Worm (Caenorhabditis elegans) whole organism, mixed stage, embryonic: ENCODE data around the gene W08G11.3.

Experiments
- bed-3 ChIP-seq: fragments of 200-800 bp; sonication (Bioruptor generic); optimal IDR thresholded peaks from 3 replicates; lab custom pipeline; 2018; ENCODE audit warnings: mild to moderate bottlenecking, missing genetic modification characterization, moderate library complexity, missing compliant biosample characterization
- elt-3 ChIP-seq: fragments of 150-350 bp; optimal IDR thresholded peaks from 2 replicates; lab custom pipeline; 2014; ENCODE audit warnings: missing biosample characterization, missing genetic modification characterization
- flh-1 ChIP-seq: fragments of 200-800 bp; sonication (Bioruptor generic); optimal IDR thresholded peaks from 2 replicates; lab custom pipeline; 2018; ENCODE audit warnings: mild to moderate bottlenecking, missing genetic modification characterization, moderate library complexity, missing compliant biosample characterization
- lin-13 ChIP-seq: fragments of 150-350 bp; optimal IDR thresholded peaks from 2 replicates; lab custom pipeline; 2014; ENCODE audit warnings: missing biosample characterization, missing genetic modification characterization
- mab-5 ChIP-seq: fragments of 150-350 bp; optimal IDR thresholded peaks from 2 replicates; lab custom pipeline; 2014; ENCODE audit warnings: missing biosample characterization, missing genetic modification characterization
- nhr-237 ChIP-seq: fragments of 150-350 bp; optimal IDR thresholded peaks from 2 replicates; lab custom pipeline; 2014; ENCODE audit warnings: missing biosample characterization, missing genetic modification characterization
- nhr-28 ChIP-seq: fragments of 150-350 bp; optimal IDR thresholded peaks from 2 replicates; lab custom pipeline; 2014; ENCODE audit warnings: missing biosample characterization, missing genetic modification characterization
- pha-4 ChIP-seq: fragments of 150-350 bp; optimal IDR thresholded peaks from 2 replicates; lab custom pipeline; 2018; ENCODE audit warnings: missing biosample characterization, missing genetic modification reagents, missing genetic modification characterization
- snpc-4 ChIP-seq: fragments of 150-350 bp; optimal IDR thresholded peaks from 2 replicates; lab custom pipeline; 2014; ENCODE audit warnings: missing biosample characterization, missing genetic modification characterization
- unc-120 ChIP-seq: sonication (generic microtip); optimal IDR thresholded peaks from 2 replicates; lab custom pipeline; 2017; ENCODE audit warnings: missing genetic modification characterization, missing compliant biosample characterization; ENCODE audit not compliant: poor library complexity, severe bottlenecking
- unc-39 ChIP-seq: fragments of 150-350 bp; optimal IDR thresholded peaks from 2 replicates; lab custom pipeline; 2014; ENCODE audit warnings: missing biosample characterization, missing genetic modification characterization

- no peak for TF ChIP-seq mab-5 (tag; lab: Kevin White, UChicago)
- TF ChIP-seq pha-4 (tag; lab: Kevin White, UChicago), result no peak
- TF ChIP-seq snpc-4 (tag; lab: Kevin White, UChicago), result no peak
- TF ChIP-seq nhr-237 (tag; lab: Kevin White, UChicago), result no peak
- no peak for TF ChIP-seq lin-13 (tag; lab: Kevin White, UChicago)
- TF ChIP-seq bed-3 (GFP tag; lab: Kevin White, UChicago), result no peak
- no peak for TF ChIP-seq elt-3
- no peak for TF ChIP-seq flh-1 (GFP tag; lab: Kevin White, UChicago)
- no peak for TF ChIP-seq nhr-28 (tag; lab: Kevin White, UChicago)
- no peak for TF ChIP-seq unc-120 (tag; lab: Kevin White, UChicago)
- TF ChIP-seq unc-39 (tag; lab: Kevin White, UChicago), result no peak
These were observed 6.1 kb upstream of the W08G11.3 start for ce11 chrV:16361350-16361749.
